Fruit fly (Drosophila melanogaster): ENCODE measurements around the gene Lam.

Lam gene

DNA sequence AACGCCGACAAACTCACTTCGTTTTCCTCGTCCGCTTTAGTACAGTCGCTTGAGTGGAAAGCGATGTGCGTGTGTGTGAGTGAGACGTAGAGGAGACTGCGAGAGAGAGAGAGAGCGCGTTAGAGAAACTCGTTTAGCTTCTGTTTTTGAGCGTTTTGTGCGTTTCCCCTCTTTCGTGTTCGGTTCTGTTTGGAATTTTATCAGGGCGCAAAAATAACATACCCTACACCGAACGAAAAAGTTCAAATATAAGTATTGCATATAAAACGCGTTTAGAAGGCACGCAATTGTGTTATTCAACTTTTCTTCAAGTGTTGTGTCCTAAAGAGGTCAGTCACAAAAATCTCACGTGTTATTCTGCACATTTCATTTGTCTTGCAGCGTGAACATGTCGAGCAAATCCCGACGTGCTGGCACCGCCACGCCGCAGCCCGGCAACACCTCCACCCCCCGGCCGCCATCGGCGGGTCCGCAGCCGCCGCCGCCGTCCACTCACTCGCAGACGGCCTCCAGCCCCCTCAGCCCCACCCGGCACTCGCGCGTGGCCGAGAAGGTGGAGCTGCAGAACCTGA lies 750 bp downstream of the Lam start (continued):
- TF ChIP-seq CG15601 (tag; optimal IDR thresholded peaks at IDR 0.05) (no peak), sens (GFP tag) (peak; percentile 67), stc (GFP tag; IDR thresholded peaks at IDR 0.05) (peak; percentile 27; the same call in 1 of the 2 replicates), lola (GFP tag; optimal IDR thresholded peaks at IDR 0.05) (no peak), CG8089 (GFP tag; optimal IDR thresholded peaks at IDR 0.05) (peak; percentile 21), CG3726 (GFP tag; IDR thresholded peaks at IDR 0.05) (0 out of 3 replicates have a peak, but pooled peaks have one; percentile 29), Ptx1 (GFP tag; IDR thresholded peaks at IDR 0.05) (peak; percentile 69), Trl (optimal IDR thresholded peaks at IDR 0.05) (peak; percentile 81 to 90), Trl (GFP tag; optimal IDR thresholded peaks at IDR 0.05) (peak; percentile 49), CG31388 (GFP tag; optimal IDR thresholded peaks at IDR 0.05) (no peak), chn (GFP tag; optimal IDR thresholded peaks at IDR 0.05) (peak; percentile 11), CrebB (tag; optimal IDR thresholded peaks at IDR 0.05) (peak; percentile 36), bcd (GFP tag; optimal IDR thresholded peaks at IDR 0.05) (peak; percentile 53), Blimp-1 (GFP tag; optimal IDR thresholded peaks at IDR 0.05) (peak; percentile 75), E2f2 (GFP tag; IDR thresholded peaks at IDR 0.05) (peak; percentile 47), pita (GFP tag; optimal IDR thresholded peaks at IDR 0.05) (no peak), Stat92E (GFP tag; optimal IDR thresholded peaks at IDR 0.05) (no peak), CG13123 (GFP tag; optimal IDR thresholded peaks at IDR 0.05) (no peak), lab (GFP tag; optimal IDR thresholded peaks at IDR 0.05) (no peak), grn (GFP tag; optimal IDR thresholded peaks at IDR 0.05) (no peak), crol (GFP tag; IDR thresholded peaks at IDR 0.05) (peak; percentile 95), zen (tag; optimal IDR thresholded peaks at IDR 0.05) (no peak), CG15514 (GFP tag; optimal IDR thresholded peaks at IDR 0.05) (peak; percentile 36), fu2 (GFP tag; optimal IDR thresholded peaks at IDR 0.05) (peak; percentile 15), sna (GFP tag; IDR thresholded peaks at IDR 0.05; ENCODE audit: partially characterized antibody) (no peak), ash1 (GFP tag; optimal IDR thresholded peaks at IDR 0.05) (peak; percentile 1), CG4730 (GFP tag; IDR thresholded peaks at IDR 0.05) (no peak), croc (GFP tag; conservative IDR thresholded peaks at IDR 0.05) (no peak), CG12219 (GFP tag; optimal IDR thresholded peaks at IDR 0.05) (no peak), dati (GFP tag; IDR thresholded peaks at IDR 0.05) (no peak; the same call in 1 of the 2 replicates), Dll (GFP tag; IDR thresholded peaks at IDR 0.05; ENCODE audit: partially characterized antibody) (0 out of 4 replicates have a peak, but pooled peaks have one; percentile 9), Lim3 (GFP tag; IDR thresholded peaks at IDR 0.05) (no peak), Mad (GFP tag; optimal IDR thresholded peaks at IDR 0.05) (no peak), bab2 (GFP tag; optimal IDR thresholded peaks at IDR 0.05) (peak; percentile 61), CG3995 (GFP tag; optimal IDR thresholded peaks at IDR 0.05) (no peak)

DNA sequence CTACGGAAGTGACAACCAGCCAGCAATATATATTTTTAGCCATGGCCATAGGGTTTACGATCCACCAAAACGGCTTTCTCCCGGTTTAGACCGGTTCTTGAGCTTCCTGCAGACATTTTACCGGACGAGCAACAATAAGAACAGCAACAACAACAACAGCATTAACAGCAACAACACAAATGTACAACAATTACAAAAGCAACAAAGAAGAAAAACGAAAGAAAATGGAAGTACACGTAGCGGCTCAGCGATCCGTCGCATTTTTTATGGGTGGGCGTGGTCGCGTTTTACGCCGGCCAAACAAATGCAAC lies 3.9 kb downstream of the Lam start:
- TF ChIP-seq tup (GFP tag; optimal IDR thresholded peaks at IDR 0.05) (no peak), CG17612 (GFP tag; IDR thresholded peaks at IDR 0.05) (no peak), Oaz (GFP tag; IDR thresholded peaks at IDR 0.05) (0 out of 2 replicates have a peak, but pooled peaks have one; percentile 37), CG8924 (tag; optimal IDR thresholded peaks at IDR 0.05) (no peak), Atf3 (GFP tag; optimal IDR thresholded peaks at IDR 0.05) (no peak), Elba2 (GFP tag; optimal IDR thresholded peaks at IDR 0.05) (no peak), CG4360 (GFP tag; IDR thresholded peaks at IDR 0.05) (peak; percentile 85), CG11504 (tag; optimal IDR thresholded peaks at IDR 0.05) (no peak), HLH54F (GFP tag; optimal IDR thresholded peaks at IDR 0.05) (peak; percentile 22), br (optimal IDR thresholded peaks at IDR 0.05) (no peak), CG12769 (tag; optimal IDR thresholded peaks at IDR 0.05) (peak; percentile 5), sr (GFP tag; IDR thresholded peaks at IDR 0.05) (peak; percentile 58; the same call in 1 of the 3 replicates), Meics (GFP tag; optimal IDR thresholded peaks at IDR 0.05) (no peak), al (GFP tag; IDR thresholded peaks at IDR 0.05) (no peak), bsh (GFP tag; optimal IDR thresholded peaks at IDR 0.05) (peak in 1 of 2 experiments; percentile 52)

All from whole organism, embryonic.